Worm (Caenorhabditis elegans): ENCODE measurements around the gene lin-33.

Gene lin-33

ce11 chrIV:5902730-5903129, 27.7 kb upstream of the lin-33 start:
- TF ChIP-seq ces-1 (GFP tag; optimal IDR thresholded peaks at IDR 0.05) (peak; percentile 75), F10B5.3 (tag; optimal IDR thresholded peaks at IDR 0.05) (no peak)

ce11 chrIV:5903305-5903778, 27.1 kb upstream of the lin-33 start, which contains the start of gene H04M03.12:
TSS of gene H04M03.12 (minus strand) at chrIV:5903355.
- TF ChIP-seq dpl-1 (GFP tag; optimal IDR thresholded peaks at IDR 0.05) (no peak), pha-4 (GFP tag; IDR thresholded peaks at IDR 0.05) (no peak), pha-4 (tag; optimal IDR thresholded peaks at IDR 0.05) (no peak), aha-1 (tag) (no peak), nhr-77 (tag; optimal IDR thresholded peaks at IDR 0.05) (no peak), vab-7 (GFP tag; IDR thresholded peaks at IDR 0.05) (no peak), nhr-25 (tag; optimal IDR thresholded peaks at IDR 0.05; ENCODE audit: borderline replicate concordance, insufficient read depth) (no peak), aly-2 (tag; optimal IDR thresholded peaks at IDR 0.05) (no peak)

ce11 chrIV:5915152-5915551, 15.3 kb upstream of the lin-33 start:
- TF ChIP-seq ces-1 (GFP tag; optimal IDR thresholded peaks at IDR 0.05) = peak; percentile 64
- TF ChIP-seq dpl-1 (GFP tag; optimal IDR thresholded peaks at IDR 0.05) = no peak
- peak; percentile 90 for TF ChIP-seq fkh-10 (GFP tag; optimal IDR thresholded peaks at IDR 0.05)
- no peak for TF ChIP-seq lin-39 (tag; optimal IDR thresholded peaks at IDR 0.05)
- peak; percentile 66 for TF ChIP-seq aha-1 (tag)
- no peak for TF ChIP-seq lir-3 (tag; optimal IDR thresholded peaks at IDR 0.05)
- TF ChIP-seq nhr-48 (tag; optimal IDR thresholded peaks at IDR 0.05) = no peak
- no peak for TF ChIP-seq rbr-2 (tag; optimal IDR thresholded peaks at IDR 0.05)
- no peak for TF ChIP-seq unc-130 (GFP tag; optimal IDR thresholded peaks at IDR 0.05)
- no peak for TF ChIP-seq F37D6.2 (tag; optimal IDR thresholded peaks at IDR 0.05)

ce11 chrIV:5917026-5917425, 13.4 kb upstream of the lin-33 start, which contains the start of gene dhhc-13:
TSS of gene dhhc-13 (plus strand) at chrIV:5917326.
- TF ChIP-seq ceh-28 (tag; optimal IDR thresholded peaks at IDR 0.05) = peak; percentile 71
- TF ChIP-seq ceh-44 (GFP tag; IDR thresholded peaks at IDR 0.05) = no peak
- no peak for TF ChIP-seq ZK337.2 (GFP tag; IDR thresholded peaks at IDR 0.05)
- TF ChIP-seq nhr-77 (tag; optimal IDR thresholded peaks at IDR 0.05) = no peak
- no peak for TF ChIP-seq nhr-28 (tag; optimal IDR thresholded peaks at IDR 0.05)
- TF ChIP-seq attf-4 (tag; optimal IDR thresholded peaks at IDR 0.05) = no peak

- TF ChIP-seq unc-62 (GFP tag; optimal IDR thresholded peaks at IDR 0.05 in 1 of 2) = peak in 1 of 2 experiments; percentile 90
- TF ChIP-seq unc-62 (tag; optimal IDR thresholded peaks at IDR 0.05) = no peak
- TF ChIP-seq F44E2.7 (GFP tag; IDR thresholded peaks at IDR 0.05) = no peak
Measured at ce11 chrIV:5923112-5923511, 7.3 kb upstream of the lin-33 start.

ce11 chrIV:5924241-5924640, 6.2 kb upstream of the lin-33 start:
- TF ChIP-seq lin-1 (GFP tag; IDR thresholded peaks at IDR 0.05) (no peak), zfp-2 (tag; optimal IDR thresholded peaks at IDR 0.05) (no peak), lir-3 (tag; optimal IDR thresholded peaks at IDR 0.05) (no peak), ceh-62 (tag; optimal IDR thresholded peaks at IDR 0.05) (no peak), ztf-7 (tag; optimal IDR thresholded peaks at IDR 0.05) (no peak), ceh-82 (tag; optimal IDR thresholded peaks at IDR 0.05) (no peak), lin-15B (tag; optimal IDR thresholded peaks at IDR 0.05) (no peak), dmd-6 (GFP tag; IDR thresholded peaks at IDR 0.05) (no peak), lin-13 (GFP tag; optimal IDR thresholded peaks at IDR 0.05) (no peak), lin-29 (GFP tag; IDR thresholded peaks at IDR 0.05) (no peak), mxl-3 (GFP tag; optimal IDR thresholded peaks at IDR 0.05) (no peak), mes-2 (tag; optimal IDR thresholded peaks at IDR 0.05; ENCODE audit: poor library complexity, severe bottlenecking) (no peak), arid-1 (GFP tag; conservative IDR thresholded peaks at IDR 0.05) (no peak), daf-8 (GFP tag; IDR thresholded peaks at IDR 0.05) (no peak), ZK546.5 (tag; optimal IDR thresholded peaks at IDR 0.05) (no peak), fos-1 (tag; optimal IDR thresholded peaks at IDR 0.05) (no peak)
